Fruit fly (Drosophila melanogaster) S2 (cell line): Measurements from ENCODE around the gene CG10026.

Experiments used
- CG8478 ChIP-seq: fragments of >200 bp; optimal IDR thresholded peaks from 2 replicates; lab custom pipeline; 2018
- CTCF ChIP-seq, 2 experiments: fragments of >200 bp; optimal IDR thresholded peaks; 2 replicates each; lab custom pipeline; 2018

DNA sequence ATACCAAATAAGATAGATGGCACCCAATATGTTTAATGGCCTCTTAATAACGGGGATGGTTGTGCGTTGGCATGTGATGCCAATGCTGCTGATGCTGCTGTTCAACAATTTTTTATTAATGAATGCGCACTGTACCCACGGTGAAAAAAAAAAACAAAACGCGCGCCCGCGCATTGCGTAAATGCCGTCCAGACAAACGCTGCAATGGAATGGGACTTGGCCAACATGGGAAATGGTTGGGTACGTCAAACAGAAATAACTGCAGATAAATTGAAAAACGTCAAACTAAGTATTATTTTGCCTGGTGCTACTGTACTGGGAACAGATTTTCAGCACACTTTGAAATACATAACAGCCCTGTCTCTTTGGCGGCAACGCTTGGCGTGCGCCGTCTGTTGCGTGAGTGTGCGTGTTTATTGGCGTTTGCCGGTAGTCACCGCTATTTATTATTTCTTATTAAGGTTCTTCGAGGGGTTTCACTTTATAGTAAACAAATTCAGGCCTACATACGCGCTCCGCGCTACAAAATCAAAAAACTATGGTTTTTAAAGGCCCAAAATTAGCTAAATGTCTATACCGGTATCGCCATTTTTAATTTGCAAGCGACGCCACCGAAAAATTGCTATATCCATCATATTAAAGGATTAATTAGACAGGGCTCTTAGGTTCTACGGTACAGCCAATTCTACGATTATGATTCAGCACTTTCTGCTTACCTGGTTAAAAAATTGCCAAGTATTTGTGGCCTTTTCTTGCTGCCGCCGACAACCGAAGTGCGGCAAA is 1.3 kb upstream of the CG10026 start:
- TF ChIP-seq CG8478 (lab: Kevin White, UChicago) (no peak), CTCF (optimal IDR thresholded peaks at IDR 0.05; lab: Kevin White, UChicago) (no peak)
